Fruit fly (Drosophila melanogaster): ENCODE results near the gene CG15011.

- TF ChIP-seq CG33017 (tag; optimal IDR thresholded peaks at IDR 0.05) (no peak), CG14711 (tag; optimal IDR thresholded peaks at IDR 0.05) (no peak), kay (GFP tag; ENCODE audit: borderline replicate concordance) (no peak), bab1 (GFP tag; optimal IDR thresholded peaks at IDR 0.05) (no peak), ovo (GFP tag; optimal IDR thresholded peaks at IDR 0.05) (no peak), tj (GFP tag; optimal IDR thresholded peaks at IDR 0.05) (no peak), toe (GFP tag; optimal IDR thresholded peaks at IDR 0.05) (no peak)
Measured at dm6 chr3L:4212815-4213214, 46.1 kb downstream of the CG15011 start, which contains the start of gene Cpr64Ac.
